Worm (Caenorhabditis elegans): Measurements from ENCODE around the gene tdo-2.
A peak's percentile ranks its signal among the peaks of the same experiment; 100 is the strongest.

tdo-2 gene

ce11 chrIII:5876140-5876675 lies 43.5 kb downstream of the tdo-2 start, which contains the start of gene aldo-2:
Gene aldo-2 (minus strand): TSS chrIII:5876625.
- TF ChIP-seq F13C5.2 (tag; optimal IDR thresholded peaks at IDR 0.05) (no peak), scrt-1 (GFP tag; IDR thresholded peaks at IDR 0.05) (no peak), hnd-1 (tag; optimal IDR thresholded peaks at IDR 0.05) (no peak), ceh-13 (GFP tag; optimal IDR thresholded peaks at IDR 0.05) (no peak), tbx-11 (GFP tag; IDR thresholded peaks at IDR 0.05) (no peak), ama-1 (optimal IDR thresholded peaks at IDR 0.05) (no peak), tbx-37 (GFP tag; conservative IDR thresholded peaks at IDR 0.05) (no peak), sea-1 (GFP tag; conservative IDR thresholded peaks at IDR 0.05) (no peak), tra-4 (tag; optimal IDR thresholded peaks at IDR 0.05) (no peak), ceh-36 (tag; optimal IDR thresholded peaks at IDR 0.05) (no peak), flt-1 (GFP tag; IDR thresholded peaks at IDR 0.05) (no peak), pes-1 (GFP tag; IDR thresholded peaks at IDR 0.05) (no peak), ets-7 (tag; optimal IDR thresholded peaks at IDR 0.05) (no peak), B0310.2 (tag; optimal IDR thresholded peaks at IDR 0.05) (no peak), aly-1 (tag; optimal IDR thresholded peaks at IDR 0.05) (no peak), hmbx-1 (tag; optimal IDR thresholded peaks at IDR 0.05) (no peak)

- TF ChIP-seq aly-1 (tag; optimal IDR thresholded peaks at IDR 0.05) = no peak
- no peak for TF ChIP-seq ceh-13 (GFP tag; optimal IDR thresholded peaks at IDR 0.05)
- no peak for TF ChIP-seq tbx-11 (GFP tag; IDR thresholded peaks at IDR 0.05)
- TF ChIP-seq flt-1 (GFP tag; IDR thresholded peaks at IDR 0.05) = no peak
- TF ChIP-seq B0310.2 (tag; optimal IDR thresholded peaks at IDR 0.05) = no peak
- no peak for TF ChIP-seq ceh-36 (tag; optimal IDR thresholded peaks at IDR 0.05)
- no peak for TF ChIP-seq tra-4 (tag; optimal IDR thresholded peaks at IDR 0.05)
- TF ChIP-seq hnd-1 (tag; optimal IDR thresholded peaks at IDR 0.05) = no peak
Measured at ce11 chrIII:5875705-5876104, 44.0 kb downstream of the tdo-2 start.

- TF ChIP-seq hnd-1 (tag; optimal IDR thresholded peaks at IDR 0.05) (no peak), tra-4 (tag; optimal IDR thresholded peaks at IDR 0.05) (no peak), F13C5.2 (tag; optimal IDR thresholded peaks at IDR 0.05) (no peak), ceh-13 (GFP tag; optimal IDR thresholded peaks at IDR 0.05) (no peak), hmg-4 (GFP tag; optimal IDR thresholded peaks at IDR 0.05) (no peak), hmbx-1 (tag; optimal IDR thresholded peaks at IDR 0.05) (no peak), aly-1 (tag; optimal IDR thresholded peaks at IDR 0.05) (no peak), pes-1 (GFP tag; IDR thresholded peaks at IDR 0.05) (no peak), scrt-1 (GFP tag; IDR thresholded peaks at IDR 0.05) (no peak)
Measured at ce11 chrIII:5875418-5875702, 44.4 kb downstream of the tdo-2 start.

ce11 chrIII:5874664-5875417 lies 44.9 kb downstream of the tdo-2 start:
- TF ChIP-seq hmbx-1 (tag; optimal IDR thresholded peaks at IDR 0.05) (no peak), pes-1 (GFP tag; IDR thresholded peaks at IDR 0.05) (no peak), tbx-11 (GFP tag; IDR thresholded peaks at IDR 0.05) (no peak), ceh-36 (tag; optimal IDR thresholded peaks at IDR 0.05) (no peak), hmg-4 (GFP tag; optimal IDR thresholded peaks at IDR 0.05) (no peak), ets-7 (tag; optimal IDR thresholded peaks at IDR 0.05) (no peak), sea-1 (GFP tag; conservative IDR thresholded peaks at IDR 0.05) (no peak), B0310.2 (tag; optimal IDR thresholded peaks at IDR 0.05) (no peak), flt-1 (GFP tag; IDR thresholded peaks at IDR 0.05) (no peak), F13C5.2 (tag; optimal IDR thresholded peaks at IDR 0.05) (no peak), aly-1 (tag; optimal IDR thresholded peaks at IDR 0.05) (no peak)

ce11 chrIII:5874263-5874662 lies 45.5 kb downstream of the tdo-2 start:
- no peak for TF ChIP-seq ets-7 (tag; optimal IDR thresholded peaks at IDR 0.05)
- no peak for TF ChIP-seq sea-1 (GFP tag; conservative IDR thresholded peaks at IDR 0.05)
- no peak for TF ChIP-seq tbx-37 (GFP tag; conservative IDR thresholded peaks at IDR 0.05)
- TF ChIP-seq hmbx-1 (tag; optimal IDR thresholded peaks at IDR 0.05) = no peak
- TF ChIP-seq ceh-13 (GFP tag; optimal IDR thresholded peaks at IDR 0.05) = no peak
- no peak for TF ChIP-seq B0310.2 (tag; optimal IDR thresholded peaks at IDR 0.05)
- TF ChIP-seq ama-1 (optimal IDR thresholded peaks at IDR 0.05) = no peak

- TF ChIP-seq tbx-37 (GFP tag; conservative IDR thresholded peaks at IDR 0.05) (no peak), ceh-36 (tag; optimal IDR thresholded peaks at IDR 0.05) (no peak), tbx-11 (GFP tag; IDR thresholded peaks at IDR 0.05) (no peak), ceh-13 (GFP tag; optimal IDR thresholded peaks at IDR 0.05) (no peak), ama-1 (optimal IDR thresholded peaks at IDR 0.05) (no peak), F13C5.2 (tag; optimal IDR thresholded peaks at IDR 0.05) (no peak), hnd-1 (tag; optimal IDR thresholded peaks at IDR 0.05) (no peak), scrt-1 (GFP tag; IDR thresholded peaks at IDR 0.05) (no peak), flt-1 (GFP tag; IDR thresholded peaks at IDR 0.05) (no peak), aly-1 (tag; optimal IDR thresholded peaks at IDR 0.05) (no peak), hmg-4 (GFP tag; optimal IDR thresholded peaks at IDR 0.05) (no peak), B0310.2 (tag; optimal IDR thresholded peaks at IDR 0.05) (no peak), ets-7 (tag; optimal IDR thresholded peaks at IDR 0.05) (no peak), hmbx-1 (tag; optimal IDR thresholded peaks at IDR 0.05) (no peak), pes-1 (GFP tag; IDR thresholded peaks at IDR 0.05) (no peak), tra-4 (tag; optimal IDR thresholded peaks at IDR 0.05) (no peak)
Measured at ce11 chrIII:5872288-5872687, 47.5 kb downstream of the tdo-2 start.

- peak; percentile 53; the same call in 1 of the 2 replicates for TF ChIP-seq pes-1 (GFP tag; IDR thresholded peaks at IDR 0.05)
- no peak for TF ChIP-seq hmg-4 (GFP tag; optimal IDR thresholded peaks at IDR 0.05)
- TF ChIP-seq tbx-37 (GFP tag; conservative IDR thresholded peaks at IDR 0.05) = peak; percentile 66; the same call in 1 of the 2 replicates
- no peak for TF ChIP-seq ets-7 (tag; optimal IDR thresholded peaks at IDR 0.05)
- no peak for TF ChIP-seq tra-4 (tag; optimal IDR thresholded peaks at IDR 0.05)
Measured at ce11 chrIII:5871760-5872159, 48.0 kb downstream of the tdo-2 start, which contains the start of the genes F01F1.11 and F01F1.3. Gene F01F1.11 (minus strand): TSS chrIII:5871877. Gene F01F1.3 (plus strand): TSS chrIII:5871938.
